Fruit fly (Drosophila melanogaster) whole organism, embryonic: ENCODE results near the gene Tlk.

ENCODE experiments used
- Antp ChIP-seq: fragments of 200-800 bp; sonication (Bioruptor generic); optimal IDR thresholded peaks from 3 replicates; lab custom pipeline; 2016; ENCODE audit warnings: missing biosample characterization, missing genetic modification characterization
- Asciz ChIP-seq: fragments of 200-800 bp; sonication (Bioruptor generic); optimal IDR thresholded peaks from 2 replicates; lab custom pipeline; 2017; ENCODE audit warnings: missing biosample characterization, mild to moderate bottlenecking, missing genetic modification characterization, missing genetic modification reagents
- CG12104 ChIP-seq: fragments of 200-800 bp; sonication (Bioruptor generic); optimal IDR thresholded peaks from 3 replicates; lab custom pipeline; 2016; ENCODE audit warnings: missing biosample characterization, missing genetic modification characterization
- CG12942 ChIP-seq: fragments of 200-800 bp; sonication (Bioruptor generic); optimal IDR thresholded peaks from 3 replicates; lab custom pipeline; 2016; ENCODE audit warnings: missing biosample characterization, missing genetic modification characterization
- CG13287 ChIP-seq: fragments of 200-800 bp; sonication (Bioruptor generic); IDR thresholded peaks from 2 replicates; pipeline ENCODE4 v1.3.6; 2022; ENCODE audit warnings: missing biosample characterization, missing genetic modification characterization; ENCODE audit not compliant: partially characterized antibody
- CG13624 ChIP-seq: fragments of 200-800 bp; sonication (Bioruptor generic); optimal IDR thresholded peaks from 2 replicates; lab custom pipeline; 2016; ENCODE audit warnings: missing biosample characterization, missing genetic modification characterization
- CG14441 ChIP-seq: fragments of 200-800 bp; sonication (Bioruptor generic); IDR thresholded peaks from 2 replicates; pipeline ENCODE4 v1.3.6; 2022; ENCODE audit warnings: missing biosample characterization, missing genetic modification characterization
- CG16815 ChIP-seq: fragments of 200-800 bp; sonication (Bioruptor generic); optimal IDR thresholded peaks from 3 replicates; lab custom pipeline; 2017; ENCODE audit warnings: missing biosample characterization, mild to moderate bottlenecking, missing genetic modification characterization
- CG18599 ChIP-seq: fragments of 200-800 bp; sonication (Bioruptor generic); optimal IDR thresholded peaks from 3 replicates; lab custom pipeline; 2017; ENCODE audit warnings: missing biosample characterization, missing genetic modification characterization, mild to moderate bottlenecking, moderate library complexity, missing genetic modification reagents
- CG30020 ChIP-seq: fragments of 200-800 bp; optimal IDR thresholded peaks from 2 replicates; lab custom pipeline; 2019; ENCODE audit warnings: missing biosample characterization, mild to moderate bottlenecking, missing genetic modification characterization, moderate library complexity
- CG3407 ChIP-seq: fragments of 200-800 bp; sonication (Bioruptor generic); optimal IDR thresholded peaks from 2 replicates; lab custom pipeline; 2018; ENCODE audit warnings: missing biosample characterization, mild to moderate bottlenecking, missing genetic modification characterization
- CG4404 ChIP-seq: fragments of 200-800 bp; sonication (Bioruptor generic); IDR thresholded peaks from 2 replicates; pipeline ENCODE4 v1.3.6; 2022; ENCODE audit warnings: missing biosample characterization, missing genetic modification characterization
- CG6175 ChIP-seq: fragments of 200-800 bp; sonication (Bioruptor generic); IDR thresholded peaks from 3 replicates; pipeline ENCODE4 v1.3.6; 2022; ENCODE audit warnings: missing biosample characterization, missing genetic modification characterization
- CG8281 ChIP-seq: fragments of 200-800 bp; sonication (Bioruptor generic); optimal IDR thresholded peaks from 2 replicates; lab custom pipeline; 2018; ENCODE audit warnings: missing biosample characterization, mild to moderate bottlenecking, missing genetic modification characterization, moderate library complexity
- CG8290 ChIP-seq, 3 experiments: fragments of 200-800 bp; sonication (Bioruptor generic); optimal IDR thresholded peaks; 2 replicates each; lab custom pipeline; 2016 to 2019; ENCODE audit warnings: missing biosample characterization in 3 of 3, missing genetic modification characterization in 3 of 3, mild to moderate bottlenecking in 2 of 3, moderate library complexity in 1 of 3
- CG8765 ChIP-seq: fragments of 200-800 bp; sonication (Bioruptor generic); IDR thresholded peaks from 2 replicates; pipeline ENCODE4 v1.3.6; 2022; ENCODE audit warnings: missing biosample characterization, missing genetic modification characterization
- Camta ChIP-seq: fragments of 200-800 bp; sonication (Bioruptor generic); optimal IDR thresholded peaks from 2 replicates; lab custom pipeline; 2016; ENCODE audit warnings: missing biosample characterization, missing genetic modification characterization
- Chrac-16 ChIP-seq: fragments of 200-800 bp; sonication (Bioruptor generic); optimal IDR thresholded peaks from 3 replicates; lab custom pipeline; 2016; ENCODE audit warnings: missing biosample characterization, missing genetic modification characterization
- E2f1 ChIP-seq: fragments of 200-800 bp; sonication (Bioruptor generic); IDR thresholded peaks from 2 replicates; pipeline ENCODE4 v1.3.6; 2022; ENCODE audit warnings: missing biosample characterization, missing genetic modification characterization
- Eip74EF ChIP-seq, 2 experiments: fragments of 200-800 bp in 1 of 2; fragments of >200 bp in 1 of 2; sonication (Bioruptor generic) in 1 of 2; optimal IDR thresholded peaks; 2 replicates each; lab custom pipeline; 2017 to 2019; ENCODE audit warnings: missing biosample characterization in 2 of 2, missing genetic modification characterization in 2 of 2, mild to moderate bottlenecking in 1 of 2, moderate library complexity in 1 of 2
- Lhr ChIP-seq: fragments of 200-800 bp; sonication (Bioruptor generic); optimal IDR thresholded peaks from 3 replicates; lab custom pipeline; 2017; ENCODE audit warnings: mild to moderate bottlenecking, missing biosample characterization, missing genetic modification reagents, missing genetic modification characterization
- Lpt ChIP-seq: fragments of >200 bp; optimal IDR thresholded peaks from 2 replicates; lab custom pipeline; 2018; ENCODE audit warnings: missing biosample characterization, missing genetic modification characterization
- NC2β ChIP-seq: fragments of 200-800 bp; sonication (Bioruptor generic); optimal IDR thresholded peaks from 2 replicates; lab custom pipeline; 2016; ENCODE audit warnings: missing biosample characterization, missing genetic modification characterization
- Nf-YA ChIP-seq: fragments of 200-800 bp; sonication (Bioruptor generic); IDR thresholded peaks from 2 replicates; pipeline ENCODE4 v1.3.6; 2022; ENCODE audit warnings: missing biosample characterization, missing genetic modification characterization
- Oaz ChIP-seq: fragments of 200-800 bp; sonication (Bioruptor generic); IDR thresholded peaks from 2 replicates; pipeline ENCODE4 v1.3.6; 2022; ENCODE audit warnings: missing biosample characterization, missing genetic modification characterization
- Oli ChIP-seq: fragments of 200-800 bp; sonication (Bioruptor generic); optimal IDR thresholded peaks from 2 replicates; lab custom pipeline; 2018; ENCODE audit warnings: missing biosample characterization, mild to moderate bottlenecking, missing genetic modification characterization, moderate library complexity
- Pdp1 ChIP-seq, 2 experiments: fragments of 200-800 bp; sonication (Bioruptor generic); optimal IDR thresholded peaks; 3 replicates each; lab custom pipeline; 2016; ENCODE audit warnings: missing biosample characterization in 2 of 2, missing genetic modification characterization in 2 of 2, mild to moderate bottlenecking in 1 of 2, moderate library complexity in 1 of 2
- Ptx1 ChIP-seq: fragments of 200-800 bp; sonication (Bioruptor generic); IDR thresholded peaks from 2 replicates; pipeline ENCODE4 v1.3.6; 2022; ENCODE audit warnings: missing biosample characterization, missing genetic modification characterization
- Sry-β ChIP-seq: fragments of 200-800 bp; sonication (Bioruptor generic); optimal IDR thresholded peaks from 2 replicates; lab custom pipeline; 2018; ENCODE audit warnings: missing biosample characterization, mild to moderate bottlenecking, missing genetic modification characterization, moderate library complexity
- Trl ChIP-seq, 3 experiments: fragments of >200 bp in 2 of 3; fragments of 200-800 bp in 1 of 3; sonication (Bioruptor generic) in 1 of 3; optimal IDR thresholded peaks; 2 replicates in 1 of 3; 3 replicates in 2 of 3; lab custom pipeline; 2016 to 2017; ENCODE audit warnings: missing biosample characterization in 1 of 3, missing genetic modification characterization in 1 of 3
- ac ChIP-seq: fragments of 200-800 bp; sonication (Bioruptor generic); optimal IDR thresholded peaks from 3 replicates; lab custom pipeline; 2017; ENCODE audit warnings: missing biosample characterization, mild to moderate bottlenecking, missing genetic modification characterization
- cato ChIP-seq: fragments of 200-800 bp; sonication (Bioruptor generic); optimal IDR thresholded peaks from 2 replicates; lab custom pipeline; 2016; ENCODE audit warnings: missing biosample characterization, missing genetic modification characterization, borderline replicate concordance
- dmrt99B ChIP-seq: fragments of 200-800 bp; sonication (Bioruptor generic); optimal IDR thresholded peaks from 2 replicates; lab custom pipeline; 2018; ENCODE audit warnings: missing biosample characterization, mild to moderate bottlenecking, missing genetic modification characterization, moderate library complexity
- en ChIP-seq: fragments of 200-800 bp; sonication (Bioruptor generic); optimal IDR thresholded peaks from 2 replicates; lab custom pipeline; 2016; ENCODE audit warnings: missing biosample characterization, missing genetic modification characterization
- her ChIP-seq: fragments of 200-800 bp; sonication (Bioruptor generic); optimal IDR thresholded peaks from 2 replicates; lab custom pipeline; 2016; ENCODE audit warnings: missing biosample characterization, missing genetic modification characterization
- jigr1 ChIP-seq: fragments of 200-800 bp; sonication (Bioruptor generic); IDR thresholded peaks from 3 replicates; pipeline ENCODE4 v1.3.6; 2022; ENCODE audit warnings: missing biosample characterization, missing genetic modification characterization
- nerfin-1 ChIP-seq: fragments of 200-800 bp; sonication (Bioruptor generic); optimal IDR thresholded peaks from 3 replicates; lab custom pipeline; 2019; ENCODE audit warnings: missing biosample characterization, mild to moderate bottlenecking, missing genetic modification characterization, moderate library complexity
- onecut ChIP-seq: fragments of 200-800 bp; sonication (Bioruptor generic); IDR thresholded peaks from 2 replicates; pipeline ENCODE4 v1.3.6; 2022; ENCODE audit warnings: missing biosample characterization, missing genetic modification characterization
- otp ChIP-seq: fragments of 200-800 bp; sonication (Bioruptor generic); IDR thresholded peaks from 3 replicates; pipeline ENCODE4, ENCODE4 v1.3.6; 2022; ENCODE audit warnings: missing biosample characterization, missing genetic modification characterization
- peb ChIP-seq: fragments of 200-800 bp; sonication (Bioruptor generic); IDR thresholded peaks from 2 replicates; pipeline ENCODE4 v1.3.6; 2022; ENCODE audit warnings: missing biosample characterization, missing genetic modification characterization
- repo ChIP-seq: fragments of 200-800 bp; sonication (Bioruptor generic); optimal IDR thresholded peaks from 2 replicates; lab custom pipeline; 2016; ENCODE audit warnings: missing biosample characterization, missing genetic modification characterization
- salm ChIP-seq: fragments of 200-800 bp; sonication (Bioruptor generic); optimal IDR thresholded peaks from 2 replicates; lab custom pipeline; 2018; ENCODE audit warnings: missing biosample characterization, mild to moderate bottlenecking, missing genetic modification characterization
- sens-2 ChIP-seq: fragments of 200-800 bp; sonication (Bioruptor generic); IDR thresholded peaks from 2 replicates; pipeline ENCODE4 v1.3.6; 2022; ENCODE audit warnings: missing biosample characterization, missing genetic modification characterization
- slou ChIP-seq: fragments of 200-800 bp; sonication (Bioruptor generic); optimal IDR thresholded peaks from 3 replicates; lab custom pipeline; 2016; ENCODE audit warnings: missing biosample characterization, missing genetic modification characterization
- ssp ChIP-seq: fragments of 200-800 bp; sonication (Bioruptor generic); IDR thresholded peaks from 2 replicates; pipeline ENCODE4 v1.3.6; 2022; ENCODE audit warnings: missing biosample characterization, missing genetic modification characterization
- unc-4 ChIP-seq: fragments of 200-800 bp; sonication (Bioruptor generic); IDR thresholded peaks from 2 replicates; pipeline ENCODE4 v1.3.6; 2022; ENCODE audit warnings: missing biosample characterization, missing genetic modification characterization; ENCODE audit not compliant: partially characterized antibody
- usp ChIP-seq: fragments of >200 bp; optimal IDR thresholded peaks from 2 replicates; lab custom pipeline; 2017; ENCODE audit warnings: missing biosample characterization, missing genetic modification characterization
- vnd ChIP-seq: fragments of 200-800 bp; sonication (Bioruptor generic); IDR thresholded peaks from 3 replicates; pipeline ENCODE4 v1.3.6; 2022; ENCODE audit warnings: missing biosample characterization, missing genetic modification characterization; ENCODE audit not compliant: partially characterized antibody

The Tlk gene

dm6 chrX:3693989-3694769 lies 25.6 kb upstream of the Tlk start (continued):
- TF ChIP-seq Pdp1 (GFP tag; optimal IDR thresholded peaks at IDR 0.05; lab: Kevin White, UChicago) = peak; percentile 52 to 64
- TF ChIP-seq Oaz = peak; percentile 36; the same call in 1 of the 2 replicates
- TF ChIP-seq CG16815 = peak; percentile 57
- no peak for TF ChIP-seq CG6175
- peak; percentile 4 for TF ChIP-seq Lhr (GFP tag; lab: Kevin White, UChicago)
- TF ChIP-seq slou = no peak
- TF ChIP-seq unc-4 (GFP tag; lab: Robert Waterston, UW) = no peak
- no peak for TF ChIP-seq CG18599 (GFP tag; lab: Kevin White, UChicago)
- peak; percentile 18; the same call in 1 of the 2 replicates for TF ChIP-seq CG14441 (GFP tag; lab: Robert Waterston, UW)
- TF ChIP-seq CG13624 (GFP tag; lab: Kevin White, UChicago) = peak; percentile 23
- no peak for TF ChIP-seq CG8765 (GFP tag; lab: Robert Waterston, UW)
- TF ChIP-seq NC2β (GFP tag; lab: Kevin White, UChicago) = peak; percentile 37
- peak; percentile 54 for TF ChIP-seq CG12942
- peak; percentile 3 for TF ChIP-seq ac
- TF ChIP-seq Oli (tag; lab: Kevin White, UChicago) = peak; percentile 74
- TF ChIP-seq Trl (optimal IDR thresholded peaks at IDR 0.05; lab: Kevin White, UChicago) = peak; percentile 14 to 50
- TF ChIP-seq Trl (GFP tag; optimal IDR thresholded peaks at IDR 0.05; lab: Kevin White, UChicago) = no peak
- TF ChIP-seq CG3407 = peak; percentile 28
- TF ChIP-seq dmrt99B (tag; lab: Kevin White, UChicago) = peak; percentile 75
- TF ChIP-seq CG4404 (GFP tag; lab: Robert Waterston, UW) = peak; percentile 12; the same call in 1 of the 2 replicates
- TF ChIP-seq CG8290 (GFP tag; optimal IDR thresholded peaks at IDR 0.05; lab: Kevin White, UChicago) = peak; percentile 23
- TF ChIP-seq CG8290 (tag; optimal IDR thresholded peaks at IDR 0.05; lab: Kevin White, UChicago) = peak in 1 of 2 experiments; percentile 13
- TF ChIP-seq CG8281 = peak; percentile 34
- peak; percentile 13; the same call in 1 of the 2 replicates for TF ChIP-seq onecut (GFP tag; lab: Robert Waterston, UW)
- no peak for TF ChIP-seq peb (GFP tag; lab: Robert Waterston, UW)
- no peak for TF ChIP-seq vnd (GFP tag; lab: Robert Waterston, UW)
- peak; percentile 47 for TF ChIP-seq Camta (GFP tag; lab: Kevin White, UChicago)
- no peak for TF ChIP-seq en
- peak; percentile 41 for TF ChIP-seq Asciz (GFP tag; lab: Kevin White, UChicago)
- no peak for TF ChIP-seq usp (GFP tag; lab: Kevin White, UChicago)
- TF ChIP-seq CG30020 (tag; lab: Kevin White, UChicago) = peak; percentile 11
- 0 out of 2 replicates have a peak, but pooled peaks have one; percentile 6 for TF ChIP-seq Nf-YA
- TF ChIP-seq Eip74EF (GFP tag; optimal IDR thresholded peaks at IDR 0.05; lab: Kevin White, UChicago) = peak in 1 of 2 experiments; percentile 57
- TF ChIP-seq jigr1 (GFP tag; lab: Robert Waterston, UW) = no peak
- TF ChIP-seq Ptx1 (GFP tag; lab: Robert Waterston, UW) = peak; percentile 52; the same call in 1 of the 2 replicates
- TF ChIP-seq ssp (GFP tag; lab: Robert Waterston, UW) = no peak
- peak; percentile 42 for TF ChIP-seq Antp (GFP tag; lab: Kevin White, UChicago)
- TF ChIP-seq sens-2 (GFP tag; lab: Robert Waterston, UW) = no peak
- TF ChIP-seq Sry-β (GFP tag; lab: Kevin White, UChicago) = peak; percentile 29
- peak; percentile 55 for TF ChIP-seq nerfin-1 (tag; lab: Kevin White, UChicago)
- TF ChIP-seq otp (GFP tag; lab: Robert Waterston, UW) = no peak
- no peak for TF ChIP-seq repo
- no peak for TF ChIP-seq CG13287 (GFP tag; lab: Robert Waterston, UW)
- no peak for TF ChIP-seq her (GFP tag; lab: Kevin White, UChicago)
- no peak for TF ChIP-seq Lpt (GFP tag; lab: Kevin White, UChicago)
- TF ChIP-seq salm = peak; percentile 26
- peak; percentile 41 for TF ChIP-seq cato
- TF ChIP-seq CG12104 (GFP tag; lab: Kevin White, UChicago) = peak; percentile 53
- TF ChIP-seq Chrac-16 (GFP tag; lab: Kevin White, UChicago) = peak; percentile 33
- TF ChIP-seq E2f1 = 0 out of 2 replicates have a peak, but pooled peaks have one; percentile 8
